Fruit fly (Drosophila melanogaster): ENCODE measurements around the gene Tsp5D.
A peak's percentile ranks its signal among the peaks of the same experiment; 100 is the strongest.

Tsp5D gene

dm6 chrX:6094078-6094477 lies 19.4 kb upstream of the Tsp5D start:
- TF ChIP-seq CG3919 (GFP tag; optimal IDR thresholded peaks at IDR 0.05) (peak; percentile 2), Eip78C (GFP tag) (peak; percentile 63), net (GFP tag; optimal IDR thresholded peaks at IDR 0.05) (no peak), svp (GFP tag) (peak; percentile 56), CG10669 (GFP tag; optimal IDR thresholded peaks at IDR 0.05) (no peak)

DNA sequence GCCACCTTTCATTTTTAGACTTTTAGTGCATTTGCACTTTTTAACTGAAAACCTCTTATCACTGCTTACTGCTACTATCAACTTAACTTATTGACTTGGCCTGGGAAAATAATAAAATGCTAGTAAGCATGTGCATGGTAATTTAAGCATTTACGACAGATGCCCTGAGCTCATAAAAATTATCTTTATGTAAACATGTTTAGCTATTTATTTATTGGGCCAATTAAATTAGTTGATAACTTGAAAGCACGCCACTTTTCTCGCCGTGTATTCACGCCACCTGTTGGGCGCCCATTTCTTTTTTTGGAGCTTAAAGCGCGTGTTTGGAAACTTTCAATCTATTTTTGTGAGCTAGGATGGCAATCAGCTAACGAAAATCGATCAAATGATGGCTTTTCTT lies 17.6 kb upstream of the Tsp5D start:
- TF ChIP-seq CG10631 (GFP tag; optimal IDR thresholded peaks at IDR 0.05) (no peak), CG31627 (GFP tag; optimal IDR thresholded peaks at IDR 0.05) (no peak), CG34406 (GFP tag; optimal IDR thresholded peaks at IDR 0.05) (no peak), net (GFP tag; optimal IDR thresholded peaks at IDR 0.05) (no peak), dac (GFP tag; optimal IDR thresholded peaks at IDR 0.05) (no peak), CG32006 (GFP tag; optimal IDR thresholded peaks at IDR 0.05) (peak; percentile 45), Smox (GFP tag; optimal IDR thresholded peaks at IDR 0.05) (no peak), CG11762 (GFP tag; optimal IDR thresholded peaks at IDR 0.05; ENCODE audit: insufficient read depth) (no peak), svp (GFP tag) (peak; percentile 24), CG3919 (GFP tag; optimal IDR thresholded peaks at IDR 0.05) (peak; percentile 0), Ets96B (tag; optimal IDR thresholded peaks at IDR 0.05) (no peak), Eip78C (GFP tag) (peak; percentile 65), CG3032 (tag; optimal IDR thresholded peaks at IDR 0.05) (no peak), CG10669 (GFP tag; optimal IDR thresholded peaks at IDR 0.05) (no peak), Hr4 (GFP tag; optimal IDR thresholded peaks at IDR 0.05) (peak; percentile 45)

dm6 chrX:6090809-6091667 lies 16.4 kb upstream of the Tsp5D start, which contains the start of the genes Nep1 and Mipp2:
Gene Nep1 (plus strand): TSS chrX:6091205.
Gene Mipp2 (minus strand): TSS chrX:6091471.
- TF ChIP-seq Hr39 (GFP tag; optimal IDR thresholded peaks at IDR 0.05) (peak; percentile 42), CG6792 (GFP tag; optimal IDR thresholded peaks at IDR 0.05) (no peak), Eip75B (GFP tag; optimal IDR thresholded peaks at IDR 0.05) (peak; percentile 39), CG11902 (GFP tag; optimal IDR thresholded peaks at IDR 0.05) (no peak), CG9139 (GFP tag; optimal IDR thresholded peaks at IDR 0.05) (no peak), CG4318 (GFP tag; optimal IDR thresholded peaks at IDR 0.05) (no peak), CG6163 (GFP tag; IDR thresholded peaks at IDR 0.05) (peak; percentile 76), CG6276 (GFP tag; optimal IDR thresholded peaks at IDR 0.05) (peak; percentile 35), CG32006 (GFP tag; optimal IDR thresholded peaks at IDR 0.05) (peak; percentile 63), CG16779 (tag; optimal IDR thresholded peaks at IDR 0.05) (no peak), CG6854 (GFP tag; optimal IDR thresholded peaks at IDR 0.05) (no peak), spab (GFP tag; optimal IDR thresholded peaks at IDR 0.05) (peak; percentile 17), net (GFP tag; optimal IDR thresholded peaks at IDR 0.05) (peak; percentile 14), CG1621 (tag; optimal IDR thresholded peaks at IDR 0.05) (no peak), Ets96B (tag; optimal IDR thresholded peaks at IDR 0.05) (peak; percentile 31), CG10631 (GFP tag; optimal IDR thresholded peaks at IDR 0.05) (peak; percentile 56), CG15336 (GFP tag; IDR thresholded peaks at IDR 0.05) (peak; percentile 72), Lpt (GFP tag; optimal IDR thresholded peaks at IDR 0.05) (peak; percentile 42), fd85E (GFP tag; optimal IDR thresholded peaks at IDR 0.05) (no peak), vri (GFP tag; optimal IDR thresholded peaks at IDR 0.05) (no peak), CG6808 (GFP tag; optimal IDR thresholded peaks at IDR 0.05) (no peak), Sox14 (GFP tag; optimal IDR thresholded peaks at IDR 0.05) (peak; percentile 58), dsx (GFP tag; optimal IDR thresholded peaks at IDR 0.05; ENCODE audit: poor library complexity, severe bottlenecking) (peak; percentile 16), Sox102F (GFP tag; optimal IDR thresholded peaks at IDR 0.05) (peak; percentile 46), achi (GFP tag; optimal IDR thresholded peaks at IDR 0.05) (peak; percentile 21), CG8119 (GFP tag; IDR thresholded peaks at IDR 0.05) (peak; percentile 46; the same call in 1 of the 3 replicates), CG3919 (GFP tag; optimal IDR thresholded peaks at IDR 0.05) (peak; percentile 54), CG3032 (tag; optimal IDR thresholded peaks at IDR 0.05) (peak; percentile 23), OdsH (GFP tag; optimal IDR thresholded peaks at IDR 0.05) (peak; percentile 54), Ets21C (GFP tag; optimal IDR thresholded peaks at IDR 0.05) (peak; percentile 11), Hr38 (GFP tag; optimal IDR thresholded peaks at IDR 0.05) (no peak), ss (GFP tag; optimal IDR thresholded peaks at IDR 0.05) (peak in 1 of 2 experiments; percentile 7), topi (GFP tag; optimal IDR thresholded peaks at IDR 0.05) (peak; percentile 59), lz (GFP tag; optimal IDR thresholded peaks at IDR 0.05) (peak; percentile 57), acj6 (GFP tag; optimal IDR thresholded peaks at IDR 0.05) (peak; percentile 24), CG34406 (GFP tag; optimal IDR thresholded peaks at IDR 0.05) (no peak), pdm3 (GFP tag; optimal IDR thresholded peaks at IDR 0.05) (peak; percentile 63)

Measured in whole organism, prepupa.